Fruit fly (Drosophila melanogaster) whole organism, pupa: ENCODE measurements around the gene CG7884.
A peak's percentile ranks its signal among the peaks of the same experiment; 100 is the strongest.

Experiments
- CG10348 ChIP-seq: fragments of 200-800 bp; sonication (Bioruptor generic); IDR thresholded peaks from 2 replicates; pipeline ENCODE4 v1.3.6; 2022; ENCODE audit warnings: missing biosample characterization, missing genetic modification characterization
- CG17806 ChIP-seq: fragments of 200-800 bp; sonication (Bioruptor generic); optimal IDR thresholded peaks from 2 replicates; lab custom pipeline; 2018; ENCODE audit warnings: missing biosample characterization, mild to moderate bottlenecking, missing genetic modification characterization, moderate library complexity
- D1 ChIP-seq: fragments of 200-800 bp; sonication (Bioruptor generic); optimal IDR thresholded peaks from 2 replicates; lab custom pipeline; 2018; ENCODE audit warnings: missing biosample characterization, mild to moderate bottlenecking, missing genetic modification characterization, moderate library complexity

- TF ChIP-seq CG10348 (GFP tag; lab: Robert Waterston, UW) (no peak), D1 (tag; lab: Kevin White, UChicago) (peak; percentile 13), CG17806 (tag; lab: Kevin White, UChicago) (peak; percentile 65)
Measured at dm6 chrX:19187624-19188085, 32.8 kb upstream of the CG7884 start, which contains the start of gene Mec2.
